Worm (Caenorhabditis elegans) whole organism, L4 larva: Measurements from ENCODE around the gene F09E5.11.

Experiments used
- D1046.2 ChIP-seq: fragments of 200-800 bp; sonication (Bioruptor generic); IDR thresholded peaks from 2 replicates; pipeline ENCODE4 v1.3.6; 2022; ENCODE audit warnings: missing genetic modification characterization, missing compliant biosample characterization
- F26F4.8 ChIP-seq: fragments of 200-800 bp; sonication (Bioruptor generic); conservative IDR thresholded peaks from 2 replicates; pipeline ENCODE4 v1.3.6; 2022; ENCODE audit warnings: missing genetic modification characterization, missing compliant biosample characterization
- F44E2.7 ChIP-seq: fragments of 200-800 bp; sonication (Bioruptor generic); IDR thresholded peaks from 2 replicates; pipeline ENCODE4 v2.1.2; 2022; ENCODE audit warnings: missing genetic modification characterization, missing compliant biosample characterization
- F49E8.2 ChIP-seq: sonication (generic microtip); optimal IDR thresholded peaks from 2 replicates; lab custom pipeline; 2016; ENCODE audit warnings: missing compliant biosample characterization, mild to moderate bottlenecking, missing genetic modification characterization, borderline replicate concordance
- R02D3.7 ChIP-seq: fragments of 150-350 bp; sonication (generic microtip); optimal IDR thresholded peaks from 3 replicates; lab custom pipeline; 2014; ENCODE audit warnings: missing biosample characterization, missing genetic modification characterization
- Y5F2A.4 ChIP-seq: fragments of 200-800 bp; sonication (Bioruptor generic); optimal IDR thresholded peaks from 2 replicates; lab custom pipeline; 2018; ENCODE audit warnings: mild to moderate bottlenecking, missing genetic modification characterization, missing compliant biosample characterization
- Y75B8A.6 ChIP-seq: fragments of 200-800 bp; sonication (Bioruptor generic); IDR thresholded peaks from 2 replicates; pipeline ENCODE4 v1.3.6; 2022; ENCODE audit warnings: missing genetic modification reagents, missing genetic modification characterization, missing compliant biosample characterization
- ZK337.2 ChIP-seq: fragments of 200-800 bp; sonication (Bioruptor generic); IDR thresholded peaks from 2 replicates; pipeline ENCODE4 v1.3.6; 2022; ENCODE audit warnings: missing genetic modification reagents, missing genetic modification characterization, missing compliant biosample characterization
- ZK546.5 ChIP-seq, 2 experiments: sonication (generic microtip); optimal IDR thresholded peaks; 2 replicates each; lab custom pipeline; 2017; ENCODE audit warnings: missing biosample characterization in 2 of 2, missing genetic modification characterization in 2 of 2
- aha-1 ChIP-seq: fragments of 150-350 bp; peaks from one replicate; lab custom pipeline; 2014; ENCODE audit warnings: missing biosample characterization, missing genetic modification characterization
- attf-4 ChIP-seq: sonication (generic microtip); optimal IDR thresholded peaks from 3 replicates; lab custom pipeline; 2017; ENCODE audit warnings: missing biosample characterization, missing genetic modification characterization
- ceh-28 ChIP-seq: fragments of 150-350 bp; optimal IDR thresholded peaks from 2 replicates; lab custom pipeline; 2014; ENCODE audit warnings: missing biosample characterization, missing genetic modification reagents, missing genetic modification characterization
- ceh-44 ChIP-seq: fragments of 200-800 bp; sonication (Bioruptor generic); IDR thresholded peaks from 2 replicates; pipeline ENCODE4 v1.3.6; 2022; ENCODE audit warnings: missing genetic modification reagents, missing genetic modification characterization, missing compliant biosample characterization
- ces-1 ChIP-seq: fragments of 150-350 bp; sonication (generic microtip); optimal IDR thresholded peaks from 4 replicates; lab custom pipeline; 2014; ENCODE audit warnings: missing biosample characterization, missing genetic modification reagents, missing genetic modification characterization
- cey-2 ChIP-seq: sonication (generic microtip); optimal IDR thresholded peaks from 3 replicates; lab custom pipeline; 2017; ENCODE audit warnings: missing genetic modification characterization, mild to moderate bottlenecking, missing compliant biosample characterization, antibody characterized with exemption, borderline replicate concordance; ENCODE audit not compliant: insufficient read depth
- ctbp-1 ChIP-seq: fragments of 200-800 bp; sonication (Bioruptor generic); IDR thresholded peaks from 2 replicates; pipeline ENCODE4 v1.3.6; 2022; ENCODE audit warnings: missing genetic modification reagents, missing genetic modification characterization, missing compliant biosample characterization
- daf-16 ChIP-seq, 3 experiments: sonication (generic microtip); optimal IDR thresholded peaks; 2 replicates each; lab custom pipeline; 2016 to 2017; ENCODE audit warnings: missing genetic modification characterization in 3 of 3, missing genetic modification reagents in 3 of 3, mild to moderate bottlenecking in 2 of 3, missing compliant biosample characterization in 2 of 3, missing biosample characterization in 1 of 3, moderate library complexity in 1 of 3
- dmd-6 ChIP-seq: fragments of 200-800 bp; sonication (Bioruptor generic); IDR thresholded peaks from 2 replicates; pipeline ENCODE4 v1.3.6; 2022; ENCODE audit warnings: missing genetic modification reagents, missing genetic modification characterization, missing compliant biosample characterization
- dve-1 ChIP-seq: sonication (generic microtip); optimal IDR thresholded peaks from 2 replicates; lab custom pipeline; 2017; ENCODE audit warnings: antibody characterized with exemption, mild to moderate bottlenecking, missing genetic modification characterization, missing compliant biosample characterization; ENCODE audit not compliant: insufficient read depth
- gei-8 ChIP-seq: fragments of 200-800 bp; sonication (Bioruptor generic); optimal IDR thresholded peaks from 2 replicates; lab custom pipeline; 2018; ENCODE audit warnings: mild to moderate bottlenecking, missing genetic modification characterization, missing compliant biosample characterization
- hmg-1.1 ChIP-seq: fragments of 200-800 bp; sonication (Bioruptor generic); IDR thresholded peaks from 2 replicates; pipeline ENCODE4 v1.3.6; 2022; ENCODE audit warnings: missing genetic modification reagents, missing genetic modification characterization, missing compliant biosample characterization
- lin-13 ChIP-seq: fragments of 150-350 bp; optimal IDR thresholded peaks from 2 replicates; lab custom pipeline; 2014; ENCODE audit warnings: missing biosample characterization, missing genetic modification reagents, missing genetic modification characterization
- lin-29 ChIP-seq: fragments of 200-800 bp; sonication (Bioruptor generic); IDR thresholded peaks from 2 replicates; pipeline ENCODE4 v1.3.6; 2022; ENCODE audit warnings: missing genetic modification reagents, missing genetic modification characterization, missing compliant biosample characterization
- lir-3 ChIP-seq: sonication (generic microtip); optimal IDR thresholded peaks from 2 replicates; lab custom pipeline; 2016; ENCODE audit warnings: mild to moderate bottlenecking, missing genetic modification characterization, missing compliant biosample characterization
- lsy-2 ChIP-seq, 2 experiments: fragments of 150-350 bp in 1 of 2; sonication (generic microtip) in 1 of 2; optimal IDR thresholded peaks; 2 replicates each; lab custom pipeline; 2014 to 2017; ENCODE audit warnings: missing biosample characterization in 2 of 2, missing genetic modification characterization in 2 of 2
- mdt-29 ChIP-seq: fragments of 200-800 bp; sonication (Bioruptor generic); IDR thresholded peaks from 2 replicates; pipeline ENCODE4 v1.3.6; 2022; ENCODE audit warnings: missing genetic modification reagents, missing genetic modification characterization, missing compliant biosample characterization
- mep-1 ChIP-seq: fragments of 150-350 bp; sonication (generic microtip); optimal IDR thresholded peaks from 3 replicates; lab custom pipeline; 2014; ENCODE audit warnings: missing biosample characterization, missing genetic modification characterization
- mxl-3 ChIP-seq: fragments of 200-800 bp; sonication (Bioruptor generic); optimal IDR thresholded peaks from 2 replicates; lab custom pipeline; 2018; ENCODE audit warnings: mild to moderate bottlenecking, missing genetic modification characterization, missing compliant biosample characterization
- nhr-102 ChIP-seq: sonication (generic microtip); optimal IDR thresholded peaks from 2 replicates; lab custom pipeline; 2016; ENCODE audit warnings: mild to moderate bottlenecking, missing genetic modification characterization, moderate library complexity, missing compliant biosample characterization
- nhr-11 ChIP-seq: fragments of 150-350 bp; optimal IDR thresholded peaks from 2 replicates; lab custom pipeline; 2014; ENCODE audit warnings: missing biosample characterization, missing genetic modification characterization
- nhr-28 ChIP-seq: fragments of 150-350 bp; optimal IDR thresholded peaks from 2 replicates; lab custom pipeline; 2014; ENCODE audit warnings: missing biosample characterization, missing genetic modification characterization
- nhr-48 ChIP-seq: sonication (generic microtip); optimal IDR thresholded peaks from 2 replicates; lab custom pipeline; 2016; ENCODE audit warnings: mild to moderate bottlenecking, missing genetic modification characterization, missing compliant biosample characterization
- nhr-6 ChIP-seq: fragments of 150-350 bp; optimal IDR thresholded peaks from 2 replicates; lab custom pipeline; 2014; ENCODE audit warnings: missing biosample characterization, missing genetic modification characterization
- nhr-76 ChIP-seq: fragments of 150-350 bp; optimal IDR thresholded peaks from 2 replicates; lab custom pipeline; 2014; ENCODE audit warnings: missing biosample characterization, missing genetic modification characterization
- nhr-77 ChIP-seq: fragments of 150-350 bp; optimal IDR thresholded peaks from 2 replicates; lab custom pipeline; 2014; ENCODE audit warnings: missing biosample characterization, missing genetic modification characterization
- pha-4 ChIP-seq, 2 experiments: fragments of 150-350 bp in 1 of 2; fragments of 200-800 bp in 1 of 2; sonication (Bioruptor generic) in 1 of 2; IDR thresholded peaks in 1 of 2; optimal IDR thresholded peaks in 1 of 2; 2 replicates each; pipeline versions ENCODE4 v1.3.6 to Lab custom; 2014 to 2022; ENCODE audit warnings: missing genetic modification characterization in 2 of 2, missing genetic modification reagents in 2 of 2, missing biosample characterization in 1 of 2, missing compliant biosample characterization in 1 of 2
- rbr-2 ChIP-seq: sonication (generic microtip); optimal IDR thresholded peaks from 2 replicates; lab custom pipeline; 2016; ENCODE audit warnings: missing genotype, missing genetic modification characterization, missing compliant biosample characterization
- sdz-12 ChIP-seq: fragments of 200-800 bp; sonication (Bioruptor generic); optimal IDR thresholded peaks from 2 replicates; lab custom pipeline; 2018; ENCODE audit warnings: mild to moderate bottlenecking, missing genetic modification characterization, missing compliant biosample characterization
- skn-1 ChIP-seq: fragments of 150-350 bp; optimal IDR thresholded peaks from 2 replicates; lab custom pipeline; 2014; ENCODE audit warnings: missing biosample characterization, missing genetic modification characterization
- snpc-1.2 ChIP-seq: fragments of 200-800 bp; sonication (Bioruptor generic); IDR thresholded peaks from 2 replicates; pipeline ENCODE4 v1.3.6; 2022; ENCODE audit warnings: missing genetic modification reagents, missing genetic modification characterization, missing compliant biosample characterization
- spr-1 ChIP-seq: sonication (generic microtip); optimal IDR thresholded peaks from 2 replicates; lab custom pipeline; 2016; ENCODE audit warnings: mild to moderate bottlenecking, missing genetic modification characterization, missing compliant biosample characterization
- spr-3 ChIP-seq: fragments of 200-800 bp; sonication (Bioruptor generic); optimal IDR thresholded peaks from 2 replicates; lab custom pipeline; 2018; ENCODE audit warnings: mild to moderate bottlenecking, missing genetic modification characterization, missing compliant biosample characterization
- tag-97 ChIP-seq: fragments of 200-800 bp; sonication (Bioruptor generic); IDR thresholded peaks from 2 replicates; pipeline ENCODE4 v1.3.6; 2022; ENCODE audit warnings: missing genetic modification characterization, missing compliant biosample characterization
- unc-130 ChIP-seq: sonication (generic microtip); optimal IDR thresholded peaks from 2 replicates; lab custom pipeline; 2016; ENCODE audit warnings: missing genetic modification reagents, missing genetic modification characterization, missing compliant biosample characterization
- unc-39 ChIP-seq: sonication (generic microtip); optimal IDR thresholded peaks from 2 replicates; lab custom pipeline; 2017; ENCODE audit warnings: missing biosample characterization, missing genetic modification characterization
- vab-7 ChIP-seq: fragments of 200-800 bp; sonication (Bioruptor generic); IDR thresholded peaks from 2 replicates; pipeline ENCODE4 v1.3.6; 2022; ENCODE audit warnings: missing genetic modification reagents, missing genetic modification characterization, missing compliant biosample characterization
- zfp-2 ChIP-seq: sonication (generic microtip); optimal IDR thresholded peaks from 2 replicates; lab custom pipeline; 2016; ENCODE audit warnings: mild to moderate bottlenecking, missing genetic modification characterization, missing compliant biosample characterization
- zfp-3 ChIP-seq: fragments of 200-800 bp; sonication (Bioruptor generic); conservative IDR thresholded peaks from 2 replicates; pipeline ENCODE4 v1.3.6; 2022; ENCODE audit warnings: missing genetic modification reagents, missing genetic modification characterization, missing compliant biosample characterization
- zip-2 ChIP-seq: fragments of 150-350 bp; optimal IDR thresholded peaks from 2 replicates; lab custom pipeline; 2014; ENCODE audit warnings: missing biosample characterization, missing genetic modification characterization
- ztf-7 ChIP-seq: fragments of 150-350 bp; optimal IDR thresholded peaks from 2 replicates; lab custom pipeline; 2014; ENCODE audit warnings: missing biosample characterization, missing genetic modification characterization

F09E5.11 gene

ce11 chrII:5358137-5358745 lies at the start of gene F09E5.11, which contains the start of gene bmy-1 (continued):
- TF ChIP-seq dmd-6 (GFP tag; lab: Robert Waterston, UW) (peak; percentile 77), vab-7 (peak; percentile 82), mxl-3 (GFP tag; lab: Kevin White, UChicago) (peak; percentile 87), F44E2.7 (no peak), lin-13 (GFP tag; lab: Kevin White, UChicago) (peak; percentile 79), Y5F2A.4 (no peak), ces-1 (GFP tag; lab: Kevin White, UChicago) (no peak), Y75B8A.6 (GFP tag; lab: Robert Waterston, UW) (no peak), R02D3.7 (tag; lab: Kevin White, UChicago) (peak; percentile 93), aha-1 (peak; percentile 98), tag-97 (GFP tag; lab: Robert Waterston, UW) (no peak), pha-4 (GFP tag; IDR thresholded peaks at IDR 0.05; lab: Robert Waterston, UW) (peak; percentile 67), pha-4 (tag; optimal IDR thresholded peaks at IDR 0.05; lab: Kevin White, UChicago) (no peak), unc-39 (tag; lab: Kevin White, UChicago) (no peak), rbr-2 (tag; lab: Kevin White, UChicago) (peak; percentile 82), ceh-28 (tag; lab: Kevin White, UChicago) (no peak), unc-130 (peak; percentile 98), attf-4 (tag; lab: Kevin White, UChicago) (no peak), hmg-1.1 (peak; percentile 72), gei-8 (GFP tag; lab: Kevin White, UChicago) (no peak), ceh-44 (GFP tag; lab: Robert Waterston, UW) (peak; percentile 84), nhr-76 (tag; lab: Kevin White, UChicago) (no peak), lin-29 (GFP tag; lab: Robert Waterston, UW) (no peak), D1046.2 (GFP tag; lab: Robert Waterston, UW) (no peak), snpc-1.2 (GFP tag; lab: Robert Waterston, UW) (0 out of 2 replicates have a peak, but pooled peaks have one; percentile 59), nhr-48 (tag; lab: Kevin White, UChicago) (peak; percentile 7), daf-16 (GFP tag; optimal IDR thresholded peaks at IDR 0.05; lab: Kevin White, UChicago) (no peak), daf-16 (tag; optimal IDR thresholded peaks at IDR 0.05; lab: Kevin White, UChicago) (no peak), cey-2 (no peak), mdt-29 (GFP tag; lab: Robert Waterston, UW) (no peak), nhr-102 (tag; lab: Kevin White, UChicago) (peak; percentile 60), ctbp-1 (GFP tag; lab: Robert Waterston, UW) (0 out of 2 replicates have a peak, but pooled peaks have one; percentile 54), F26F4.8 (GFP tag; lab: Robert Waterston, UW) (no peak), lir-3 (tag; lab: Kevin White, UChicago) (no peak), ZK546.5 (tag; optimal IDR thresholded peaks at IDR 0.05; lab: Kevin White, UChicago) (no peak), F49E8.2 (tag; lab: Kevin White, UChicago) (no peak), ztf-7 (tag; lab: Kevin White, UChicago) (no peak), skn-1 (tag; lab: Kevin White, UChicago) (no peak), nhr-28 (tag; lab: Kevin White, UChicago) (peak; percentile 53), zip-2 (tag; lab: Kevin White, UChicago) (no peak), zfp-2 (tag; lab: Kevin White, UChicago) (no peak), lsy-2 (tag; optimal IDR thresholded peaks at IDR 0.05; lab: Kevin White, UChicago) (peak in 1 of 2 experiments; percentile 85), zfp-3 (0 out of 2 replicates have a peak, but pooled peaks have one; percentile 14), spr-1 (tag; lab: Kevin White, UChicago) (peak; percentile 34), dve-1 (tag; lab: Kevin White, UChicago) (peak; percentile 84), nhr-11 (tag; lab: Kevin White, UChicago) (peak; percentile 47), mep-1 (tag; lab: Kevin White, UChicago) (peak; percentile 81), nhr-6 (tag; lab: Kevin White, UChicago) (peak; percentile 70), sdz-12 (GFP tag; lab: Kevin White, UChicago) (peak; percentile 27), ZK337.2 (GFP tag; lab: Robert Waterston, UW) (peak; percentile 93), spr-3 (no peak), nhr-77 (tag; lab: Kevin White, UChicago) (peak; percentile 70)
